Worm (Caenorhabditis elegans) whole organism, L4 larva: Measurements from ENCODE around the gene Y110A2AL.1.

Experiments
- F26F4.8 ChIP-seq: fragments of 200-800 bp; sonication (Bioruptor generic); conservative IDR thresholded peaks from 2 replicates; pipeline ENCODE4 v1.3.6; 2022; ENCODE audit warnings: missing genetic modification characterization, missing compliant biosample characterization
- T20F7.1 ChIP-seq: fragments of 200-800 bp; sonication (Bioruptor generic); optimal IDR thresholded peaks from 2 replicates; lab custom pipeline; 2018; ENCODE audit warnings: mild to moderate bottlenecking, missing genetic modification characterization, missing compliant biosample characterization
- Y5F2A.4 ChIP-seq: fragments of 200-800 bp; sonication (Bioruptor generic); optimal IDR thresholded peaks from 2 replicates; lab custom pipeline; 2018; ENCODE audit warnings: mild to moderate bottlenecking, missing genetic modification characterization, missing compliant biosample characterization
- ZK337.2 ChIP-seq: fragments of 200-800 bp; sonication (Bioruptor generic); IDR thresholded peaks from 2 replicates; pipeline ENCODE4 v1.3.6; 2022; ENCODE audit warnings: missing genetic modification reagents, missing genetic modification characterization, missing compliant biosample characterization
- aha-1 ChIP-seq: fragments of 150-350 bp; peaks from one replicate; lab custom pipeline; 2014; ENCODE audit warnings: missing biosample characterization, missing genetic modification characterization
- ceh-62 ChIP-seq: sonication (generic microtip); optimal IDR thresholded peaks from 2 replicates; lab custom pipeline; 2017; ENCODE audit warnings: missing biosample characterization, missing genetic modification characterization
- ces-1 ChIP-seq: fragments of 150-350 bp; sonication (generic microtip); optimal IDR thresholded peaks from 4 replicates; lab custom pipeline; 2014; ENCODE audit warnings: missing biosample characterization, missing genetic modification reagents, missing genetic modification characterization
- daf-12 ChIP-seq: fragments of 150-350 bp; optimal IDR thresholded peaks from 2 replicates; lab custom pipeline; 2014; ENCODE audit warnings: missing biosample characterization, missing genetic modification reagents, missing genetic modification characterization
- daf-16 ChIP-seq, 3 experiments: sonication (generic microtip); optimal IDR thresholded peaks; 2 replicates each; lab custom pipeline; 2016 to 2017; ENCODE audit warnings: missing genetic modification characterization in 3 of 3, missing genetic modification reagents in 3 of 3, mild to moderate bottlenecking in 2 of 3, missing compliant biosample characterization in 2 of 3, missing biosample characterization in 1 of 3, moderate library complexity in 1 of 3
- dmd-6 ChIP-seq: fragments of 200-800 bp; sonication (Bioruptor generic); IDR thresholded peaks from 2 replicates; pipeline ENCODE4 v1.3.6; 2022; ENCODE audit warnings: missing genetic modification reagents, missing genetic modification characterization, missing compliant biosample characterization
- dmd-8 ChIP-seq: fragments of 200-800 bp; sonication (Bioruptor generic); IDR thresholded peaks from 2 replicates; pipeline ENCODE4 v1.3.6; 2022; ENCODE audit warnings: missing genetic modification characterization, missing compliant biosample characterization
- dmd-9 ChIP-seq: fragments of 200-800 bp; sonication (Bioruptor generic); IDR thresholded peaks from 2 replicates; pipeline ENCODE4 v1.3.6; 2022; ENCODE audit warnings: missing genetic modification reagents, missing genetic modification characterization, missing compliant biosample characterization
- dpl-1 ChIP-seq: fragments of 150-350 bp; optimal IDR thresholded peaks from 2 replicates; lab custom pipeline; 2014; ENCODE audit warnings: missing biosample characterization, missing genetic modification reagents, missing genetic modification characterization
- dve-1 ChIP-seq: sonication (generic microtip); optimal IDR thresholded peaks from 2 replicates; lab custom pipeline; 2017; ENCODE audit warnings: antibody characterized with exemption, mild to moderate bottlenecking, missing genetic modification characterization, missing compliant biosample characterization; ENCODE audit not compliant: insufficient read depth
- hlh-11 ChIP-seq: fragments of 200-800 bp; sonication (Bioruptor generic); optimal IDR thresholded peaks from 2 replicates; lab custom pipeline; 2018; ENCODE audit warnings: mild to moderate bottlenecking, missing genetic modification characterization, missing compliant biosample characterization
- hlh-30 ChIP-seq: sonication (generic microtip); optimal IDR thresholded peaks from 2 replicates; lab custom pipeline; 2017; ENCODE audit warnings: antibody characterized with exemption, mild to moderate bottlenecking, missing genetic modification characterization, missing compliant biosample characterization; ENCODE audit not compliant: insufficient read depth
- lir-3 ChIP-seq: sonication (generic microtip); optimal IDR thresholded peaks from 2 replicates; lab custom pipeline; 2016; ENCODE audit warnings: mild to moderate bottlenecking, missing genetic modification characterization, missing compliant biosample characterization
- lsy-2 ChIP-seq, 2 experiments: fragments of 150-350 bp in 1 of 2; sonication (generic microtip) in 1 of 2; optimal IDR thresholded peaks; 2 replicates each; lab custom pipeline; 2014 to 2017; ENCODE audit warnings: missing biosample characterization in 2 of 2, missing genetic modification characterization in 2 of 2
- madf-5 ChIP-seq, 2 experiments: fragments of 200-800 bp; sonication (Bioruptor generic); IDR thresholded peaks; 2 replicates each; pipeline ENCODE4 v1.3.6; 2022; ENCODE audit warnings: missing compliant biosample characterization in 2 of 2, missing genetic modification characterization in 2 of 2
- mdt-29 ChIP-seq: fragments of 200-800 bp; sonication (Bioruptor generic); IDR thresholded peaks from 2 replicates; pipeline ENCODE4 v1.3.6; 2022; ENCODE audit warnings: missing genetic modification reagents, missing genetic modification characterization, missing compliant biosample characterization
- mes-2 ChIP-seq: sonication (generic microtip); optimal IDR thresholded peaks from 2 replicates; lab custom pipeline; 2016; ENCODE audit warnings: missing genotype, mild to moderate bottlenecking, missing genetic modification characterization, missing compliant biosample characterization; ENCODE audit not compliant: poor library complexity, severe bottlenecking
- mxl-2 ChIP-seq: fragments of 200-800 bp; sonication (Bioruptor generic); conservative IDR thresholded peaks from 2 replicates; pipeline ENCODE4 v1.3.6; 2022; ENCODE audit warnings: missing genetic modification reagents, missing genetic modification characterization, missing compliant biosample characterization
- nhr-10 ChIP-seq: fragments of 150-350 bp; optimal IDR thresholded peaks from 2 replicates; lab custom pipeline; 2014; ENCODE audit warnings: missing biosample characterization, missing genetic modification characterization
- nhr-102 ChIP-seq: sonication (generic microtip); optimal IDR thresholded peaks from 2 replicates; lab custom pipeline; 2016; ENCODE audit warnings: mild to moderate bottlenecking, missing genetic modification characterization, moderate library complexity, missing compliant biosample characterization
- nhr-25 ChIP-seq: sonication (generic microtip); optimal IDR thresholded peaks from 2 replicates; lab custom pipeline; 2017; ENCODE audit warnings: missing genetic modification characterization, mild to moderate bottlenecking, missing compliant biosample characterization, antibody characterized with exemption, moderate library complexity, borderline replicate concordance; ENCODE audit not compliant: insufficient read depth
- nhr-28 ChIP-seq: fragments of 150-350 bp; optimal IDR thresholded peaks from 2 replicates; lab custom pipeline; 2014; ENCODE audit warnings: missing biosample characterization, missing genetic modification characterization
- nhr-41 ChIP-seq: fragments of 200-800 bp; sonication (Bioruptor generic); IDR thresholded peaks from 2 replicates; pipeline ENCODE4 v1.3.6; 2022; ENCODE audit warnings: missing genetic modification reagents, missing genetic modification characterization, missing compliant biosample characterization
- nhr-6 ChIP-seq: fragments of 150-350 bp; optimal IDR thresholded peaks from 2 replicates; lab custom pipeline; 2014; ENCODE audit warnings: missing biosample characterization, missing genetic modification characterization
- nhr-76 ChIP-seq: fragments of 150-350 bp; optimal IDR thresholded peaks from 2 replicates; lab custom pipeline; 2014; ENCODE audit warnings: missing biosample characterization, missing genetic modification characterization
- pha-4 ChIP-seq, 2 experiments: fragments of 150-350 bp in 1 of 2; fragments of 200-800 bp in 1 of 2; sonication (Bioruptor generic) in 1 of 2; IDR thresholded peaks in 1 of 2; optimal IDR thresholded peaks in 1 of 2; 2 replicates each; pipeline versions ENCODE4 v1.3.6 to Lab custom; 2014 to 2022; ENCODE audit warnings: missing genetic modification characterization in 2 of 2, missing genetic modification reagents in 2 of 2, missing biosample characterization in 1 of 2, missing compliant biosample characterization in 1 of 2
- rbr-2 ChIP-seq: sonication (generic microtip); optimal IDR thresholded peaks from 2 replicates; lab custom pipeline; 2016; ENCODE audit warnings: missing genotype, missing genetic modification characterization, missing compliant biosample characterization
- saeg-2 ChIP-seq: fragments of 200-800 bp; sonication (Bioruptor generic); IDR thresholded peaks from 2 replicates; pipeline ENCODE4 v1.3.6; 2022; ENCODE audit warnings: missing genetic modification reagents, missing genetic modification characterization, missing compliant biosample characterization
- sdz-12 ChIP-seq: fragments of 200-800 bp; sonication (Bioruptor generic); optimal IDR thresholded peaks from 2 replicates; lab custom pipeline; 2018; ENCODE audit warnings: mild to moderate bottlenecking, missing genetic modification characterization, missing compliant biosample characterization
- spr-1 ChIP-seq: sonication (generic microtip); optimal IDR thresholded peaks from 2 replicates; lab custom pipeline; 2016; ENCODE audit warnings: mild to moderate bottlenecking, missing genetic modification characterization, missing compliant biosample characterization
- tag-97 ChIP-seq: fragments of 200-800 bp; sonication (Bioruptor generic); IDR thresholded peaks from 2 replicates; pipeline ENCODE4 v1.3.6; 2022; ENCODE audit warnings: missing genetic modification characterization, missing compliant biosample characterization
- vab-7 ChIP-seq: fragments of 200-800 bp; sonication (Bioruptor generic); IDR thresholded peaks from 2 replicates; pipeline ENCODE4 v1.3.6; 2022; ENCODE audit warnings: missing genetic modification reagents, missing genetic modification characterization, missing compliant biosample characterization
- zfp-3 ChIP-seq: fragments of 200-800 bp; sonication (Bioruptor generic); conservative IDR thresholded peaks from 2 replicates; pipeline ENCODE4 v1.3.6; 2022; ENCODE audit warnings: missing genetic modification reagents, missing genetic modification characterization, missing compliant biosample characterization
- zip-11 ChIP-seq: fragments of 200-800 bp; sonication (Bioruptor generic); IDR thresholded peaks from 2 replicates; pipeline ENCODE4 v1.3.6; 2022; ENCODE audit warnings: missing genetic modification characterization, missing compliant biosample characterization

The Y110A2AL.1 gene

DNA sequence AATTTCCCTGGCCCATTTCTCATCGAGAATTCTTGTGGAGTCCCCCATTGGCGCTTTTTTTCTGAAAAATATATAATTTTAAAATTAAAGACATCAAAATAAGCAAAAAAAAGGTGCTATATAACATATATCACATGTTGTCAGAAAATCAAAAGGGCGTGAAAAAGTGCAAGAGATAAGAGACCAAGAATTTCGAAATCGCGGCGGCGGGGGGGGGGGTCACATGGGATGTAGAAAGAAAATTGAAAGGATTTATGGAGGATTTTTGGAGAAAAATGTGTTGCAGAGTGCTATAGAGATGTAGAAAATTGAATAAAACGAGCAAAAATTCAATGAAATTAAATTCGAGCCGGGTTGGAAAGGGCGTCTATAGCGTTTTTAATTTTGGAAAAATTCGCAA is 43.7 kb upstream of the Y110A2AL.1 start, which contains the start of gene K12H6.6 (continued):
- TF ChIP-seq nhr-25 (tag; lab: Kevin White, UChicago) (no peak), hlh-30 (tag; lab: Kevin White, UChicago) (peak; percentile 81), nhr-28 (tag; lab: Kevin White, UChicago) (peak; percentile 17), nhr-10 (tag; lab: Kevin White, UChicago) (no peak), zfp-3 (GFP tag; lab: Robert Waterston, UW) (no peak), ZK337.2 (no peak), nhr-6 (no peak), nhr-76 (tag; lab: Kevin White, UChicago) (no peak), dmd-9 (no peak), rbr-2 (tag; lab: Kevin White, UChicago) (no peak), aha-1 (peak; percentile 65), dmd-6 (GFP tag; lab: Robert Waterston, UW) (0 out of 2 replicates have a peak, but pooled peaks have one; percentile 19), Y5F2A.4 (GFP tag; lab: Kevin White, UChicago) (no peak), dve-1 (tag; lab: Kevin White, UChicago) (peak; percentile 11), madf-5 (GFP tag; IDR thresholded peaks at IDR 0.05; lab: Robert Waterston, UW) (no peak), ceh-62 (no peak), dpl-1 (no peak), nhr-102 (tag; lab: Kevin White, UChicago) (no peak), mdt-29 (GFP tag; lab: Robert Waterston, UW) (no peak), sdz-12 (GFP tag; lab: Kevin White, UChicago) (no peak), lsy-2 (tag; optimal IDR thresholded peaks at IDR 0.05; lab: Kevin White, UChicago) (peak in 1 of 2 experiments; percentile 24), spr-1 (no peak), hlh-11 (tag; lab: Kevin White, UChicago) (peak; percentile 29), ces-1 (GFP tag; lab: Kevin White, UChicago) (no peak), vab-7 (GFP tag; lab: Robert Waterston, UW) (no peak), dmd-8 (no peak), nhr-41 (GFP tag; lab: Robert Waterston, UW) (no peak), tag-97 (GFP tag; lab: Robert Waterston, UW) (no peak), lir-3 (tag; lab: Kevin White, UChicago) (no peak)

DNA sequence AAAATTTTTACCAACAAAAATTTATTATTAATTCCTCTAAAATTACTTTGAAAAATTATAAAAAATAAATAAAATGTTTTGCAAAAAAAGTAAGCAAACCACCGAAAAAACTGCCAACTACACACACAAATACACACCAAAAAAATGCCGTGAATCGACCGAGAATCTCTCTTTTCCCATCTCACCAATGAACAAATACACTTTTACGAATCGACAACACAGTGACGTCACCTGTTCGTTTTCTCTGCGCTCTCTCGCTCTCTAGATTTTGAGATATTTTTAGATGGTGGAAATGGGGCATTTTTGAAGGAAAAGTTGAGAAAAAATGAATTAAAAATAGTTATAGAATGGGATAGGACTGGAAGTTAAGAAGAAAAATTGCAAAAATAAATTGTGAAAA is 42.8 kb upstream of the Y110A2AL.1 start:
- TF ChIP-seq lsy-2 (tag; optimal IDR thresholded peaks at IDR 0.05; lab: Kevin White, UChicago) (peak in 1 of 2 experiments; percentile 38), hlh-11 (tag; lab: Kevin White, UChicago) (peak; percentile 9), daf-12 (tag; lab: Kevin White, UChicago) (no peak), zip-11 (no peak), mes-2 (tag; lab: Kevin White, UChicago) (no peak), dmd-6 (GFP tag; lab: Robert Waterston, UW) (peak; percentile 22; the same call in 1 of the 2 replicates), F26F4.8 (GFP tag; lab: Robert Waterston, UW) (no peak), Y5F2A.4 (GFP tag; lab: Kevin White, UChicago) (no peak), nhr-28 (tag; lab: Kevin White, UChicago) (peak; percentile 53), daf-16 (GFP tag; optimal IDR thresholded peaks at IDR 0.05; lab: Kevin White, UChicago) (peak in 1 of 2 experiments; percentile 11), daf-16 (tag; optimal IDR thresholded peaks at IDR 0.05; lab: Kevin White, UChicago) (peak; percentile 40), saeg-2 (GFP tag; lab: Robert Waterston, UW) (no peak), aha-1 (peak; percentile 36), T20F7.1 (GFP tag; lab: Kevin White, UChicago) (no peak), pha-4 (GFP tag; IDR thresholded peaks at IDR 0.05; lab: Robert Waterston, UW) (no peak), pha-4 (tag; optimal IDR thresholded peaks at IDR 0.05; lab: Kevin White, UChicago) (peak; percentile 50), nhr-6 (peak; percentile 25), mxl-2 (no peak), nhr-102 (tag; lab: Kevin White, UChicago) (no peak)
